Worm (Caenorhabditis elegans): ENCODE results near the gene cest-1.1.

- TF ChIP-seq ama-1 (optimal IDR thresholded peaks at IDR 0.05) (no peak), ztf-11 (tag; optimal IDR thresholded peaks at IDR 0.05) (no peak), mdl-1 (tag; optimal IDR thresholded peaks at IDR 0.05) (no peak), lin-39 (tag; optimal IDR thresholded peaks at IDR 0.05) (no peak)
These were observed 10.1 kb downstream of the cest-1.1 start, which contains the start of gene AH10.2 for ce11 chrV:14156468-14156867.

Measured in whole organism, L2 larva.